Worm (Caenorhabditis elegans) whole organism, L4/young adult: Measurements from ENCODE around the gene clec-31.

Experiments used
- W03F9.2 ChIP-seq: fragments of 150-350 bp; optimal IDR thresholded peaks from 2 replicates; lab custom pipeline; 2014; ENCODE audit warnings: missing biosample characterization, missing genetic modification characterization
- dao-5 ChIP-seq: sonication (generic microtip); optimal IDR thresholded peaks from 2 replicates; lab custom pipeline; 2016; ENCODE audit warnings: missing genotype, missing genetic modification characterization, moderate library complexity, missing compliant biosample characterization
- him-1 ChIP-seq: sonication (generic microtip); optimal IDR thresholded peaks from 2 replicates; lab custom pipeline; 2016; ENCODE audit warnings: missing genotype, missing genetic modification reagents, missing genetic modification characterization, missing compliant biosample characterization

- TF ChIP-seq W03F9.2 (tag; lab: Kevin White, UChicago) (no peak), dao-5 (tag; lab: Kevin White, UChicago) (no peak), him-1 (tag; lab: Kevin White, UChicago) (no peak)
Measured at ce11 chrV:16816707-16817106, 41.2 kb downstream of the clec-31 start.
